Fruit fly (Drosophila melanogaster) whole organism, embryonic: ENCODE data around the gene Prx5.

Source experiments
- Atf-2 ChIP-seq: fragments of 200-800 bp; sonication (Bioruptor generic); optimal IDR thresholded peaks from 2 replicates; lab custom pipeline; 2016; ENCODE audit warnings: missing biosample characterization, missing genetic modification characterization
- B-H1 ChIP-seq: fragments of 200-800 bp; sonication (Bioruptor generic); IDR thresholded peaks from 3 replicates; pipeline ENCODE4 v1.3.6; 2022; ENCODE audit warnings: missing biosample characterization, missing genetic modification characterization
- Bteb2 ChIP-seq: fragments of 200-800 bp; sonication (Bioruptor generic); optimal IDR thresholded peaks from 2 replicates; lab custom pipeline; 2016; ENCODE audit warnings: missing biosample characterization, missing genetic modification characterization
- CG10979 ChIP-seq: fragments of 200-800 bp; sonication (Bioruptor generic); optimal IDR thresholded peaks from 2 replicates; lab custom pipeline; 2018; ENCODE audit warnings: missing biosample characterization, mild to moderate bottlenecking, missing genetic modification characterization, moderate library complexity
- CG13424 ChIP-seq: fragments of 200-800 bp; sonication (Bioruptor generic); optimal IDR thresholded peaks from 2 replicates; lab custom pipeline; 2019; ENCODE audit warnings: missing biosample characterization, mild to moderate bottlenecking, missing genetic modification characterization, moderate library complexity
- CG13624 ChIP-seq: fragments of 200-800 bp; sonication (Bioruptor generic); optimal IDR thresholded peaks from 2 replicates; lab custom pipeline; 2016; ENCODE audit warnings: missing biosample characterization, missing genetic modification characterization
- CG14014 ChIP-seq: fragments of 200-800 bp; sonication (Bioruptor generic); IDR thresholded peaks from 2 replicates; pipeline ENCODE4 v1.3.6; 2022; ENCODE audit warnings: missing biosample characterization, missing genetic modification characterization
- CG15479 ChIP-seq: fragments of 200-800 bp; sonication (Bioruptor generic); optimal IDR thresholded peaks from 3 replicates; lab custom pipeline; 2019; ENCODE audit warnings: missing biosample characterization, mild to moderate bottlenecking, missing genetic modification characterization, moderate library complexity
- CG16779 ChIP-seq: fragments of 200-800 bp; sonication (Bioruptor generic); IDR thresholded peaks from 2 replicates; pipeline ENCODE4 v1.3.6; 2022; ENCODE audit warnings: missing biosample characterization, missing genetic modification characterization
- CG17385 ChIP-seq: fragments of 200-800 bp; sonication (Bioruptor generic); optimal IDR thresholded peaks from 3 replicates; lab custom pipeline; 2018; ENCODE audit warnings: missing biosample characterization, mild to moderate bottlenecking, missing genetic modification characterization
- CG18262 ChIP-seq: fragments of 200-800 bp; optimal IDR thresholded peaks from 3 replicates; lab custom pipeline; 2019; ENCODE audit warnings: missing biosample characterization, mild to moderate bottlenecking, missing genetic modification characterization, moderate library complexity
- CG3065 ChIP-seq: fragments of 200-800 bp; sonication (Bioruptor generic); optimal IDR thresholded peaks from 2 replicates; lab custom pipeline; 2016; ENCODE audit warnings: missing biosample characterization, missing genetic modification characterization
- CG34422 ChIP-seq: fragments of 200-800 bp; sonication (Bioruptor generic); IDR thresholded peaks from 3 replicates; pipeline ENCODE4 v1.3.6; 2022; ENCODE audit warnings: missing biosample characterization, missing genetic modification characterization
- CG3847 ChIP-seq: fragments of 200-800 bp; sonication (Bioruptor generic); IDR thresholded peaks from 2 replicates; pipeline ENCODE4 v1.3.6; 2022; ENCODE audit warnings: missing biosample characterization, missing genetic modification characterization
- CG4328 ChIP-seq: fragments of 200-800 bp; sonication (Bioruptor generic); optimal IDR thresholded peaks from 3 replicates; lab custom pipeline; 2017; ENCODE audit warnings: missing biosample characterization, missing genetic modification reagents, missing genetic modification characterization
- CG4730 ChIP-seq: fragments of 200-800 bp; sonication (Bioruptor generic); IDR thresholded peaks from 2 replicates; pipeline ENCODE4 v1.3.6; 2022; ENCODE audit warnings: missing biosample characterization, missing genetic modification characterization
- CG4820 ChIP-seq: fragments of 200-800 bp; sonication (Bioruptor generic); optimal IDR thresholded peaks from 3 replicates; lab custom pipeline; 2016; ENCODE audit warnings: missing biosample characterization, missing genetic modification characterization
- CG6272 ChIP-seq: fragments of 200-800 bp; sonication (Bioruptor generic); IDR thresholded peaks from 2 replicates; pipeline ENCODE4 v1.3.6; 2022; ENCODE audit warnings: missing biosample characterization, missing genetic modification characterization
- CG6813 ChIP-seq: fragments of 200-800 bp; sonication (Bioruptor generic); optimal IDR thresholded peaks from 2 replicates; lab custom pipeline; 2017; ENCODE audit warnings: missing biosample characterization, missing genetic modification characterization, mild to moderate bottlenecking, moderate library complexity, missing genetic modification reagents
- CG7372 ChIP-seq: fragments of 200-800 bp; sonication (Bioruptor generic); IDR thresholded peaks from 2 replicates; pipeline ENCODE4 v1.3.6; 2022; ENCODE audit warnings: missing biosample characterization, missing genetic modification characterization
- CG8388 ChIP-seq: fragments of 200-800 bp; sonication (Bioruptor generic); optimal IDR thresholded peaks from 2 replicates; lab custom pipeline; 2019; ENCODE audit warnings: missing biosample characterization, mild to moderate bottlenecking, missing genetic modification characterization, moderate library complexity
- CG8924 ChIP-seq: fragments of 200-800 bp; optimal IDR thresholded peaks from 3 replicates; lab custom pipeline; 2019; ENCODE audit warnings: missing biosample characterization, mild to moderate bottlenecking, missing genetic modification characterization, moderate library complexity
- CkIIα-i1 ChIP-seq: fragments of 200-800 bp; sonication (Bioruptor generic); IDR thresholded peaks from 2 replicates; pipeline ENCODE4 v1.3.6; 2022; ENCODE audit warnings: missing biosample characterization, missing genetic modification characterization
- Dip2 ChIP-seq: fragments of 200-800 bp; sonication (Bioruptor generic); IDR thresholded peaks from 2 replicates; pipeline ENCODE4 v1.3.6; 2022; ENCODE audit warnings: missing biosample characterization, missing genetic modification characterization
- Doc2 ChIP-seq: fragments of 200-800 bp; sonication (Bioruptor generic); IDR thresholded peaks from 2 replicates; pipeline ENCODE4 v1.3.6; 2022; ENCODE audit warnings: missing biosample characterization, missing genetic modification characterization
- Doc3 ChIP-seq: fragments of 200-800 bp; sonication (Bioruptor generic); IDR thresholded peaks from 3 replicates; pipeline ENCODE4 v1.3.6; 2022; ENCODE audit warnings: missing biosample characterization, missing genetic modification characterization; ENCODE audit not compliant: partially characterized antibody
- Dp ChIP-seq: fragments of 200-800 bp; sonication (Bioruptor generic); optimal IDR thresholded peaks from 2 replicates; lab custom pipeline; 2018; ENCODE audit warnings: missing biosample characterization, mild to moderate bottlenecking, missing genetic modification characterization, moderate library complexity
- Dref ChIP-seq: fragments of 200-800 bp; sonication (Bioruptor generic); IDR thresholded peaks from 2 replicates; pipeline ENCODE4 v1.3.6; 2022; ENCODE audit warnings: missing biosample characterization, missing genetic modification characterization
- ERR ChIP-seq: fragments of 200-800 bp; sonication (Bioruptor generic); optimal IDR thresholded peaks from 2 replicates; lab custom pipeline; 2016; ENCODE audit warnings: missing biosample characterization, missing genetic modification characterization
- HHEX ChIP-seq: fragments of 200-800 bp; sonication (Bioruptor generic); optimal IDR thresholded peaks from 3 replicates; lab custom pipeline; 2017; ENCODE audit warnings: missing biosample characterization, mild to moderate bottlenecking, missing genetic modification characterization, missing genetic modification reagents
- MTF-1 ChIP-seq: fragments of 200-800 bp; sonication (Bioruptor generic); optimal IDR thresholded peaks from 2 replicates; lab custom pipeline; 2018; ENCODE audit warnings: missing biosample characterization, mild to moderate bottlenecking, missing genetic modification characterization, borderline replicate concordance
- NfI ChIP-seq: fragments of 200-800 bp; sonication (Bioruptor generic); optimal IDR thresholded peaks from 3 replicates; lab custom pipeline; 2018; ENCODE audit warnings: missing biosample characterization, mild to moderate bottlenecking, missing genetic modification characterization, moderate library complexity
- Pdp1 ChIP-seq, 2 experiments: fragments of 200-800 bp; sonication (Bioruptor generic); optimal IDR thresholded peaks; 3 replicates each; lab custom pipeline; 2016; ENCODE audit warnings: missing biosample characterization in 2 of 2, missing genetic modification characterization in 2 of 2, mild to moderate bottlenecking in 1 of 2, moderate library complexity in 1 of 2
- Ravus ChIP-seq: fragments of 200-800 bp; sonication (Bioruptor generic); IDR thresholded peaks from 2 replicates; pipeline ENCODE4 v1.3.6; 2022; ENCODE audit warnings: missing biosample characterization, missing genetic modification characterization
- Scr ChIP-seq: fragments of 200-800 bp; sonication (Bioruptor generic); IDR thresholded peaks from 2 replicates; pipeline ENCODE4 v1.3.6; 2022; ENCODE audit warnings: missing biosample characterization, missing genetic modification characterization; ENCODE audit not compliant: partially characterized antibody
- Ssrp ChIP-seq: fragments of 200-800 bp; sonication (Bioruptor generic); optimal IDR thresholded peaks from 2 replicates; lab custom pipeline; 2018; ENCODE audit warnings: missing biosample characterization, mild to moderate bottlenecking, missing genetic modification characterization, moderate library complexity
- TFAM ChIP-seq: fragments of 200-800 bp; sonication (Bioruptor generic); optimal IDR thresholded peaks from 2 replicates; lab custom pipeline; 2017; ENCODE audit warnings: missing biosample characterization, missing genetic modification characterization, inconsistent platforms
- gem ChIP-seq: fragments of 200-800 bp; sonication (Bioruptor generic); optimal IDR thresholded peaks from 2 replicates; lab custom pipeline; 2019; ENCODE audit warnings: missing biosample characterization, mild to moderate bottlenecking, missing genetic modification characterization, moderate library complexity
- gfzf ChIP-seq: fragments of 200-800 bp; sonication (Bioruptor generic); optimal IDR thresholded peaks from 2 replicates; lab custom pipeline; 2016; ENCODE audit warnings: missing biosample characterization, mild to moderate bottlenecking, missing genetic modification characterization, moderate library complexity
- kah ChIP-seq: fragments of 200-800 bp; sonication (Bioruptor generic); optimal IDR thresholded peaks from 2 replicates; lab custom pipeline; 2018; ENCODE audit warnings: missing biosample characterization, mild to moderate bottlenecking, missing genetic modification characterization
- lola ChIP-seq, 3 experiments: fragments of >200 bp in 2 of 3; fragments of 200-800 bp in 1 of 3; sonication (Bioruptor generic) in 1 of 3; optimal IDR thresholded peaks; 2 replicates each; lab custom pipeline; 2017 to 2019; ENCODE audit warnings: missing biosample characterization in 3 of 3, missing genetic modification characterization in 3 of 3, mild to moderate bottlenecking in 1 of 3, moderate library complexity in 1 of 3
- pb ChIP-seq: fragments of 200-800 bp; sonication (Bioruptor generic); optimal IDR thresholded peaks from 3 replicates; lab custom pipeline; 2016; ENCODE audit warnings: missing biosample characterization, missing genetic modification characterization
- repo ChIP-seq: fragments of 200-800 bp; sonication (Bioruptor generic); optimal IDR thresholded peaks from 2 replicates; lab custom pipeline; 2016; ENCODE audit warnings: missing biosample characterization, missing genetic modification characterization
- rib ChIP-seq: fragments of 200-800 bp; sonication (Bioruptor generic); IDR thresholded peaks from 2 replicates; pipeline ENCODE4 v1.3.6; 2022; ENCODE audit warnings: missing biosample characterization, missing genetic modification characterization
- row ChIP-seq: fragments of 200-800 bp; sonication (Bioruptor generic); IDR thresholded peaks from 3 replicates; pipeline ENCODE4 v1.3.6; 2022; ENCODE audit warnings: missing biosample characterization, missing genetic modification characterization
- slbo ChIP-seq: fragments of 200-800 bp; sonication (Bioruptor generic); IDR thresholded peaks from 2 replicates; pipeline ENCODE4 v1.3.6; 2022; ENCODE audit warnings: missing biosample characterization, missing genetic modification characterization
- slou ChIP-seq: fragments of 200-800 bp; sonication (Bioruptor generic); optimal IDR thresholded peaks from 3 replicates; lab custom pipeline; 2016; ENCODE audit warnings: missing biosample characterization, missing genetic modification characterization
- stwl ChIP-seq: fragments of 200-800 bp; sonication (Bioruptor generic); optimal IDR thresholded peaks from 3 replicates; lab custom pipeline; 2018; ENCODE audit warnings: missing biosample characterization, mild to moderate bottlenecking, missing genetic modification characterization, moderate library complexity
- tin ChIP-seq: fragments of 200-800 bp; sonication (Bioruptor generic); optimal IDR thresholded peaks from 3 replicates; lab custom pipeline; 2016; ENCODE audit warnings: missing biosample characterization, missing genetic modification characterization
- unc-4 ChIP-seq: fragments of 200-800 bp; sonication (Bioruptor generic); IDR thresholded peaks from 2 replicates; pipeline ENCODE4 v1.3.6; 2022; ENCODE audit warnings: missing biosample characterization, missing genetic modification characterization; ENCODE audit not compliant: partially characterized antibody

Prx5 gene

DNA sequence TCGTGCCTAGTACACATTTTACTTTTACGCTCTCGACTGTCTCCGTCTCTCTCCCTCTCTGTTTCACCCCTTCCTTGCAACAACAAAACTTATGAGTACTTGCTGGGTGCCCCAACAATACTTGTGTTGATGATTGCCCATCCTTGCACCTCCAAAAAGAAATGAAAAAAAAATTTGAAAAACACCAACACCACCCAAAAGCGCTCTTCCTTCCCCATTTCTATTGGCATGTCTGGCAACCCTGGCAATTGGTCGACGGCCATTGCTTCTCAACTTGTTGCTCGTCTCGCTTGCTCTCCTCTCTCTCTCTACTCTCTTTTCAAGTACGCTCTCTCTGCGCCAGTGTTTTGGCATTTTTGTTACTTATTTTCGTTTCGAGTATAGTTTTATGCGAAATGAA is 1.3 kb upstream of the Prx5 start (continued):
- TF ChIP-seq CG4820 (GFP tag; lab: Kevin White, UChicago) (no peak), CG6813 (no peak), gem (tag; lab: Kevin White, UChicago) (peak; percentile 42), CG16779 (GFP tag; lab: Robert Waterston, UW) (no peak), Dp (GFP tag; lab: Kevin White, UChicago) (peak; percentile 22), Atf-2 (GFP tag; lab: Kevin White, UChicago) (no peak), Bteb2 (GFP tag; lab: Kevin White, UChicago) (no peak), CkIIα-i1 (GFP tag; lab: Robert Waterston, UW) (no peak), tin (GFP tag; lab: Kevin White, UChicago) (peak; percentile 2), slou (no peak), CG4730 (GFP tag; lab: Robert Waterston, UW) (no peak), CG3847 (0 out of 2 replicates have a peak, but pooled peaks have one; percentile 38), CG6272 (GFP tag; lab: Robert Waterston, UW) (no peak), CG34422 (0 out of 3 replicates have a peak, but pooled peaks have one; percentile 17), gfzf (peak; percentile 1), B-H1 (GFP tag; lab: Robert Waterston, UW) (no peak; the same call in 2 of the 3 replicates), CG14014 (GFP tag; lab: Robert Waterston, UW) (peak; percentile 15; the same call in 1 of the 2 replicates), MTF-1 (no peak), HHEX (no peak), Scr (peak; percentile 22; the same call in 1 of the 2 replicates), CG13624 (peak; percentile 10), slbo (peak; percentile 56; the same call in 1 of the 2 replicates), Doc2 (GFP tag; lab: Robert Waterston, UW) (no peak), Dref (peak; percentile 27; the same call in 1 of the 2 replicates), CG18262 (tag; lab: Kevin White, UChicago) (no peak), NfI (GFP tag; lab: Kevin White, UChicago) (peak; percentile 45), Doc3 (GFP tag; lab: Robert Waterston, UW) (peak; percentile 49; the same call in 1 of the 3 replicates), pb (GFP tag; lab: Kevin White, UChicago) (no peak), stwl (peak; percentile 20), CG3065 (GFP tag; lab: Kevin White, UChicago) (no peak), row (peak; percentile 63), kah (GFP tag; lab: Kevin White, UChicago) (peak; percentile 75), lola (GFP tag; optimal IDR thresholded peaks at IDR 0.05; lab: Kevin White, UChicago) (no peak)

- TF ChIP-seq CG7372 (no peak), Ravus (no peak), CG17385 (peak; percentile 22), ERR (GFP tag; lab: Kevin White, UChicago) (no peak), CG4328 (no peak), CG8388 (GFP tag; lab: Kevin White, UChicago) (no peak), Dip2 (GFP tag; lab: Robert Waterston, UW) (no peak), CG10979 (tag; lab: Kevin White, UChicago) (no peak), Pdp1 (GFP tag; optimal IDR thresholded peaks at IDR 0.05; lab: Kevin White, UChicago) (peak in 1 of 2 experiments; percentile 67), rib (peak; percentile 81; the same call in 1 of the 2 replicates), TFAM (GFP tag; lab: Kevin White, UChicago) (no peak), CG13424 (tag; lab: Kevin White, UChicago) (peak; percentile 41), unc-4 (0 out of 2 replicates have a peak, but pooled peaks have one; percentile 22), repo (GFP tag; lab: Kevin White, UChicago) (no peak), CG8924 (tag; lab: Kevin White, UChicago) (peak; percentile 36), Ssrp (tag; lab: Kevin White, UChicago) (peak; percentile 32), CG15479 (GFP tag; lab: Kevin White, UChicago) (peak; percentile 53)
Observed at dm6 chr3R:18167416-18168237, 554 bp upstream of the Prx5 start, which contains the start of gene wrd. Gene wrd (plus strand): TSS chr3R:18167757.
